Fruit fly (Drosophila melanogaster) whole organism: Measurements from ENCODE around the gene CG17377.

Experiments used
- CG8478 ChIP-seq: fragments of >200 bp; optimal IDR thresholded peaks from 2 replicates; lab custom pipeline; 2018; ENCODE audit warnings: inconsistent platforms
- Dll ChIP-seq: fragments of >200 bp; optimal IDR thresholded peaks from 2 replicates; lab custom pipeline; 2017
- EcR ChIP-seq, 2 experiments: fragments of >200 bp; optimal IDR thresholded peaks; 2 replicates each; lab custom pipeline; 2017; ENCODE audit warnings: missing biosample characterization in 2 of 2, missing genetic modification characterization in 2 of 2, missing genetic modification reagents in 2 of 2
- pan ChIP-seq: fragments of >200 bp; optimal IDR thresholded peaks from 2 replicates; lab custom pipeline; 2017
- psq ChIP-seq: fragments of >200 bp; optimal IDR thresholded peaks from 2 replicates; lab custom pipeline; 2017
- usp ChIP-seq: fragments of >200 bp; optimal IDR thresholded peaks from 2 replicates; lab custom pipeline; 2017; ENCODE audit warnings: missing biosample characterization, missing genetic modification characterization, mixed read lengths

Gene CG17377

dm6 chr2L:6821631-6822030 lies 19.0 kb upstream of the CG17377 start, which contains the start of gene sens-2:
Gene sens-2, plus strand, starts transcription at chr2L:6821934.
- TF ChIP-seq pan (no peak), CG8478 (lab: Kevin White, UChicago) (no peak), EcR (GFP tag; optimal IDR thresholded peaks at IDR 0.05; lab: Kevin White, UChicago) (no peak), usp (GFP tag; lab: Kevin White, UChicago) (no peak), Dll (no peak)

- no peak for TF ChIP-seq pan
- no peak for TF ChIP-seq CG8478 (lab: Kevin White, UChicago)
- TF ChIP-seq usp (GFP tag; lab: Kevin White, UChicago), result no peak
- TF ChIP-seq EcR (GFP tag; optimal IDR thresholded peaks at IDR 0.05; lab: Kevin White, UChicago), result no peak
- no peak for TF ChIP-seq psq (lab: Kevin White, UChicago)
- no peak for TF ChIP-seq Dll
Measured at dm6 chr2L:6819230-6820049, 16.8 kb upstream of the CG17377 start.

- TF ChIP-seq Dll, result no peak
- no peak for TF ChIP-seq EcR (GFP tag; optimal IDR thresholded peaks at IDR 0.05; lab: Kevin White, UChicago)
- no peak for TF ChIP-seq usp (GFP tag; lab: Kevin White, UChicago)
- TF ChIP-seq CG8478 (lab: Kevin White, UChicago), result no peak
- no peak for TF ChIP-seq pan
- no peak for TF ChIP-seq psq (lab: Kevin White, UChicago)
Measured at dm6 chr2L:6818357-6818756, 15.7 kb upstream of the CG17377 start.

- no peak for TF ChIP-seq pan
- no peak for TF ChIP-seq psq (lab: Kevin White, UChicago)
- no peak for TF ChIP-seq Dll
- no peak for TF ChIP-seq CG8478 (lab: Kevin White, UChicago)
- TF ChIP-seq usp (GFP tag; lab: Kevin White, UChicago), result no peak
- TF ChIP-seq EcR (GFP tag; optimal IDR thresholded peaks at IDR 0.05; lab: Kevin White, UChicago), result no peak
Measured at dm6 chr2L:6817493-6817892, 14.9 kb upstream of the CG17377 start.

dm6 chr2L:6805783-6806182 lies 3.1 kb upstream of the CG17377 start, which contains the start of gene CG17375:
Gene CG17375, minus strand, starts transcription at chr2L:6805792.
- no peak for TF ChIP-seq psq (lab: Kevin White, UChicago)
- no peak for TF ChIP-seq EcR (GFP tag; optimal IDR thresholded peaks at IDR 0.05; lab: Kevin White, UChicago)
- TF ChIP-seq usp (GFP tag; lab: Kevin White, UChicago), result no peak
- no peak for TF ChIP-seq CG8478 (lab: Kevin White, UChicago)
- TF ChIP-seq pan, result no peak
- no peak for TF ChIP-seq Dll

- TF ChIP-seq CG8478 (lab: Kevin White, UChicago) (no peak), psq (lab: Kevin White, UChicago) (no peak), usp (GFP tag; lab: Kevin White, UChicago) (no peak), pan (no peak), Dll (no peak), EcR (GFP tag; optimal IDR thresholded peaks at IDR 0.05; lab: Kevin White, UChicago) (no peak)
Measured at dm6 chr2L:6800794-6801193, 1.8 kb downstream of the CG17377 start, which contains the start of gene CG17376. Gene CG17376, minus strand, starts transcription at chr2L:6800894.

- TF ChIP-seq Dll (no peak), usp (GFP tag; lab: Kevin White, UChicago) (no peak), EcR (GFP tag; optimal IDR thresholded peaks at IDR 0.05; lab: Kevin White, UChicago) (no peak), psq (lab: Kevin White, UChicago) (no peak), pan (no peak), CG8478 (lab: Kevin White, UChicago) (no peak)
Measured at dm6 chr2L:6799551-6799950, 3.1 kb downstream of the CG17377 start.

dm6 chr2L:6798762-6799246 lies 3.8 kb downstream of the CG17377 start, which contains the start of the genes nrv2 and CG43610:
Gene nrv2, minus strand, starts transcription at chr2L:6798862.
Gene CG43610, plus strand, starts transcription at chr2L:6799196.
- no peak for TF ChIP-seq CG8478 (lab: Kevin White, UChicago)
- TF ChIP-seq psq (lab: Kevin White, UChicago), result no peak
- no peak for TF ChIP-seq EcR (GFP tag; optimal IDR thresholded peaks at IDR 0.05; lab: Kevin White, UChicago)

dm6 chr2L:6797408-6797807 lies 5.2 kb downstream of the CG17377 start:
- TF ChIP-seq Dll (no peak), psq (lab: Kevin White, UChicago) (no peak), CG8478 (lab: Kevin White, UChicago) (no peak), usp (GFP tag; lab: Kevin White, UChicago) (no peak), EcR (GFP tag; optimal IDR thresholded peaks at IDR 0.05; lab: Kevin White, UChicago) (no peak), pan (no peak)

dm6 chr2L:6794956-6795522 lies 7.6 kb downstream of the CG17377 start:
- TF ChIP-seq psq (lab: Kevin White, UChicago) (no peak), CG8478 (lab: Kevin White, UChicago) (no peak), Dll (no peak), EcR (GFP tag; optimal IDR thresholded peaks at IDR 0.05; lab: Kevin White, UChicago) (no peak), usp (GFP tag; lab: Kevin White, UChicago) (no peak), pan (no peak)

dm6 chr2L:6794418-6794793 lies 8.2 kb downstream of the CG17377 start:
- TF ChIP-seq CG8478 (lab: Kevin White, UChicago), result no peak
- TF ChIP-seq pan, result no peak
- no peak for TF ChIP-seq EcR (GFP tag; optimal IDR thresholded peaks at IDR 0.05; lab: Kevin White, UChicago)
- TF ChIP-seq Dll, result no peak
